Worm (Caenorhabditis elegans) whole organism, late embryonic: ENCODE measurements around the gene C08G9.2.
A peak's percentile ranks its signal among the peaks of the same experiment; 100 is the strongest.

ENCODE experiments used
- C08G9.2 ChIP-seq: sonication (generic microtip); optimal IDR thresholded peaks from 2 replicates; lab custom pipeline; 2016; ENCODE audit warnings: mild to moderate bottlenecking, missing genetic modification characterization, moderate library complexity, missing compliant biosample characterization
- K09A11.1 ChIP-seq: sonication (generic microtip); optimal IDR thresholded peaks from 2 replicates; lab custom pipeline; 2017; ENCODE audit warnings: antibody characterized with exemption, mild to moderate bottlenecking, missing genetic modification characterization, missing compliant biosample characterization; ENCODE audit not compliant: insufficient read depth
- T23F11.4 ChIP-seq: fragments of 200-800 bp; sonication (Bioruptor generic); optimal IDR thresholded peaks from 2 replicates; lab custom pipeline; 2018; ENCODE audit warnings: mild to moderate bottlenecking, missing genetic modification characterization, missing compliant biosample characterization
- Y22D7AL.16 ChIP-seq: sonication (generic microtip); optimal IDR thresholded peaks from 2 replicates; lab custom pipeline; 2016; ENCODE audit warnings: missing genetic modification characterization, missing compliant biosample characterization
- ahr-1 ChIP-seq: sonication (generic microtip); optimal IDR thresholded peaks from 2 replicates; lab custom pipeline; 2016; ENCODE audit warnings: missing genetic modification characterization, missing compliant biosample characterization
- ceh-14 ChIP-seq: sonication (generic microtip); optimal IDR thresholded peaks from 2 replicates; lab custom pipeline; 2016; ENCODE audit warnings: missing genotype, missing genetic modification characterization, missing compliant biosample characterization
- ceh-22 ChIP-seq: sonication (generic microtip); optimal IDR thresholded peaks from 2 replicates; lab custom pipeline; 2017; ENCODE audit warnings: missing biosample characterization, missing genetic modification characterization
- ceh-24 ChIP-seq: sonication (generic microtip); optimal IDR thresholded peaks from 2 replicates; lab custom pipeline; 2016; ENCODE audit warnings: mild to moderate bottlenecking, missing genetic modification characterization, missing compliant biosample characterization
- ceh-31 ChIP-seq: sonication (generic microtip); optimal IDR thresholded peaks from 2 replicates; lab custom pipeline; 2016; ENCODE audit warnings: missing genetic modification characterization, missing compliant biosample characterization
- ceh-34 ChIP-seq: sonication (generic microtip); optimal IDR thresholded peaks from 2 replicates; lab custom pipeline; 2016; ENCODE audit warnings: mild to moderate bottlenecking, missing genetic modification characterization, missing compliant biosample characterization
- ceh-45 ChIP-seq: fragments of 200-800 bp; sonication (Bioruptor generic); IDR thresholded peaks from 2 replicates; pipeline ENCODE4 v1.3.6; 2022; ENCODE audit warnings: missing genetic modification reagents, missing genetic modification characterization, missing compliant biosample characterization
- ceh-6 ChIP-seq: fragments of 200-800 bp; sonication (Bioruptor generic); optimal IDR thresholded peaks from 2 replicates; lab custom pipeline; 2018; ENCODE audit warnings: mild to moderate bottlenecking, missing genetic modification characterization, missing compliant biosample characterization
- dmd-4 ChIP-seq: sonication (generic microtip); optimal IDR thresholded peaks from 2 replicates; lab custom pipeline; 2016; ENCODE audit warnings: borderline replicate concordance, missing genetic modification characterization, missing compliant biosample characterization
- dve-1 ChIP-seq: sonication (generic microtip); optimal IDR thresholded peaks from 2 replicates; lab custom pipeline; 2017; ENCODE audit warnings: antibody characterized with exemption, mild to moderate bottlenecking, missing genetic modification characterization, missing compliant biosample characterization
- elt-2 ChIP-seq: sonication (generic microtip); optimal IDR thresholded peaks from 2 replicates; lab custom pipeline; 2016; ENCODE audit warnings: missing genetic modification reagents, missing genetic modification characterization, missing compliant biosample characterization
- elt-4 ChIP-seq: sonication (generic microtip); optimal IDR thresholded peaks from 2 replicates; lab custom pipeline; 2016; ENCODE audit warnings: missing genetic modification characterization, missing compliant biosample characterization
- fkh-10 ChIP-seq: fragments of 150-350 bp; optimal IDR thresholded peaks from 2 replicates; lab custom pipeline; 2014; ENCODE audit warnings: missing biosample characterization, missing genetic modification reagents, missing genetic modification characterization
- fkh-6 ChIP-seq: sonication (generic microtip); optimal IDR thresholded peaks from 2 replicates; lab custom pipeline; 2016; ENCODE audit warnings: missing genetic modification characterization, missing compliant biosample characterization
- hlh-13 ChIP-seq: fragments of 200-800 bp; sonication (Bioruptor generic); optimal IDR thresholded peaks from 2 replicates; lab custom pipeline; 2018; ENCODE audit warnings: mild to moderate bottlenecking, missing genetic modification characterization, missing compliant biosample characterization
- hlh-8 ChIP-seq: sonication (generic microtip); optimal IDR thresholded peaks from 2 replicates; lab custom pipeline; 2016; ENCODE audit warnings: missing genotype, missing genetic modification characterization, missing compliant biosample characterization
- lim-6 ChIP-seq: sonication (generic microtip); optimal IDR thresholded peaks from 2 replicates; lab custom pipeline; 2016; ENCODE audit warnings: missing genetic modification characterization, missing compliant biosample characterization
- lin-11 ChIP-seq: fragments of 200-800 bp; sonication (Bioruptor generic); optimal IDR thresholded peaks from 2 replicates; lab custom pipeline; 2018; ENCODE audit warnings: mild to moderate bottlenecking, missing genetic modification characterization, missing compliant biosample characterization
- mec-3 ChIP-seq: sonication (generic microtip); optimal IDR thresholded peaks from 2 replicates; lab custom pipeline; 2016; ENCODE audit warnings: borderline replicate concordance, missing genetic modification characterization, missing compliant biosample characterization
- nfya-1 ChIP-seq: sonication (generic microtip); optimal IDR thresholded peaks from 2 replicates; lab custom pipeline; 2017; ENCODE audit warnings: missing genetic modification characterization, mild to moderate bottlenecking, missing compliant biosample characterization, antibody characterized with exemption, moderate library complexity
- odd-2 ChIP-seq: sonication (generic microtip); optimal IDR thresholded peaks from 2 replicates; lab custom pipeline; 2017; ENCODE audit warnings: antibody characterized with exemption, mild to moderate bottlenecking, missing genetic modification characterization, missing compliant biosample characterization
- pha-4 ChIP-seq: fragments of 150-350 bp; optimal IDR thresholded peaks from 2 replicates; lab custom pipeline; 2018; ENCODE audit warnings: missing biosample characterization, missing genetic modification reagents, missing genetic modification characterization
- sox-2 ChIP-seq: fragments of 200-800 bp; sonication (Bioruptor generic); IDR thresholded peaks from 2 replicates; pipeline ENCODE4 v1.3.6; 2022; ENCODE audit warnings: missing genetic modification reagents, missing genetic modification characterization, missing compliant biosample characterization
- ttx-3 ChIP-seq: sonication (generic microtip); optimal IDR thresholded peaks from 2 replicates; lab custom pipeline; 2016; ENCODE audit warnings: missing genetic modification reagents, missing genetic modification characterization, missing compliant biosample characterization
- unc-3 ChIP-seq, 2 experiments: fragments of 200-800 bp in 1 of 2; sonication (Bioruptor generic) in 1 of 2; sonication (generic microtip) in 1 of 2; conservative IDR thresholded peaks in 1 of 2; optimal IDR thresholded peaks in 1 of 2; 2 replicates each; pipeline versions ENCODE4 v1.3.6 to Lab custom; 2016 to 2022; ENCODE audit warnings: missing compliant biosample characterization in 2 of 2, missing genetic modification characterization in 2 of 2, missing genetic modification reagents in 1 of 2
- unc-42 ChIP-seq: sonication (generic microtip); optimal IDR thresholded peaks from 2 replicates; lab custom pipeline; 2016; ENCODE audit warnings: missing genotype, missing genetic modification characterization, missing compliant biosample characterization
- unc-55 ChIP-seq: sonication (generic microtip); optimal IDR thresholded peaks from 2 replicates; lab custom pipeline; 2017; ENCODE audit warnings: missing biosample characterization, missing genetic modification reagents, missing genetic modification characterization
- zip-5 ChIP-seq: sonication (generic microtip); optimal IDR thresholded peaks from 2 replicates; lab custom pipeline; 2016; ENCODE audit warnings: missing genetic modification characterization, missing compliant biosample characterization
- ztf-16 ChIP-seq: sonication (generic microtip); optimal IDR thresholded peaks from 2 replicates; lab custom pipeline; 2017; ENCODE audit warnings: missing genetic modification characterization, missing compliant biosample characterization

The C08G9.2 gene

ce11 chrIV:7672872-7673271 lies at the start of gene C08G9.2:
TSS of gene C08G9.2 (minus strand) at chrIV:7672972.
- TF ChIP-seq dve-1 (tag; lab: Kevin White, UChicago) (no peak), unc-55 (GFP tag; lab: Kevin White, UChicago) (no peak), lim-6 (tag; lab: Kevin White, UChicago) (no peak), mec-3 (tag; lab: Kevin White, UChicago) (no peak), sox-2 (GFP tag; lab: Robert Waterston, UW) (no peak), ahr-1 (tag; lab: Kevin White, UChicago) (no peak), dmd-4 (tag; lab: Kevin White, UChicago) (no peak), ttx-3 (tag; lab: Kevin White, UChicago) (no peak), hlh-8 (tag; lab: Kevin White, UChicago) (no peak), odd-2 (tag; lab: Kevin White, UChicago) (no peak), K09A11.1 (tag; lab: Kevin White, UChicago) (no peak), ceh-34 (tag; lab: Kevin White, UChicago) (no peak), unc-3 (GFP tag; conservative IDR thresholded peaks at IDR 0.05; lab: Robert Waterston, UW) (no peak), unc-3 (tag; optimal IDR thresholded peaks at IDR 0.05; lab: Kevin White, UChicago) (no peak), T23F11.4 (GFP tag; lab: Kevin White, UChicago) (no peak), elt-4 (tag; lab: Kevin White, UChicago) (no peak), fkh-10 (GFP tag; lab: Kevin White, UChicago) (no peak), ceh-24 (tag; lab: Kevin White, UChicago) (no peak), pha-4 (tag; lab: Kevin White, UChicago) (no peak), lin-11 (no peak)

- TF ChIP-seq C08G9.2 (tag; lab: Kevin White, UChicago) (no peak), hlh-13 (GFP tag; lab: Kevin White, UChicago) (no peak), ceh-6 (GFP tag; lab: Kevin White, UChicago) (no peak), ceh-14 (tag; lab: Kevin White, UChicago) (no peak), Y22D7AL.16 (tag; lab: Kevin White, UChicago) (no peak), zip-5 (tag; lab: Kevin White, UChicago) (no peak)
- TF ChIP-seq, all 69 proteins: peak for 0
Observed at ce11 chrIV:7717916-7718315, 45.1 kb upstream of the C08G9.2 start, which contains the start of gene F33D4.6. TSS of gene F33D4.6 (minus strand) at chrIV:7718016.

ce11 chrIV:7712252-7712651 lies 39.5 kb upstream of the C08G9.2 start:
- TF ChIP-seq ceh-31 (tag; lab: Kevin White, UChicago) (no peak), ceh-45 (GFP tag; lab: Robert Waterston, UW) (no peak), ztf-16 (tag; lab: Kevin White, UChicago) (no peak)
- TF ChIP-seq, all 69 proteins: peak for 0

ce11 chrIV:7710824-7711223 lies 38.1 kb upstream of the C08G9.2 start, which contains the start of gene nhr-8:
TSS of gene nhr-8 (plus strand) at chrIV:7710983.
- TF ChIP-seq ceh-34 (tag; lab: Kevin White, UChicago) (no peak), elt-2 (tag; lab: Kevin White, UChicago) (peak; percentile 89)

- no peak for TF ChIP-seq fkh-6
- TF ChIP-seq unc-42 (tag; lab: Kevin White, UChicago), result peak; percentile 78
- TF ChIP-seq ceh-6 (GFP tag; lab: Kevin White, UChicago), result no peak
- no peak for TF ChIP-seq Y22D7AL.16 (tag; lab: Kevin White, UChicago)
- peak; percentile 24 for TF ChIP-seq nfya-1
- TF ChIP-seq ceh-22 (tag; lab: Kevin White, UChicago), result no peak
Observed at ce11 chrIV:7709701-7710100, 36.9 kb upstream of the C08G9.2 start, which contains the start of the genes mrpl-1, emc-6 and mrps-24. TSS of gene mrpl-1 (minus strand) at chrIV:7709701. TSS of gene emc-6 (minus strand) at chrIV:7709736. TSS of gene mrps-24 (plus strand) at chrIV:7710045.
